Fruit fly (Drosophila melanogaster) whole organism, embryonic: ENCODE results near the gene spidey.

ENCODE experiments used
- Aef1 ChIP-seq: fragments of 200-800 bp; sonication (Bioruptor generic); IDR thresholded peaks from 3 replicates; pipeline ENCODE4 v1.3.6; 2022; ENCODE audit warnings: missing biosample characterization, missing genetic modification characterization
- Antp ChIP-seq: fragments of 200-800 bp; sonication (Bioruptor generic); optimal IDR thresholded peaks from 3 replicates; lab custom pipeline; 2016; ENCODE audit warnings: missing biosample characterization, missing genetic modification characterization
- CG1024 ChIP-seq: fragments of 200-800 bp; sonication (Bioruptor generic); IDR thresholded peaks from 2 replicates; pipeline ENCODE4 v1.3.6; 2022; ENCODE audit warnings: missing biosample characterization, missing genetic modification characterization
- CG11560 ChIP-seq: fragments of 200-800 bp; sonication (Bioruptor generic); IDR thresholded peaks from 3 replicates; pipeline ENCODE4 v1.3.6; 2022; ENCODE audit warnings: missing biosample characterization, missing genetic modification characterization
- CG11696 ChIP-seq: fragments of 200-800 bp; sonication (Bioruptor generic); IDR thresholded peaks from 2 replicates; pipeline ENCODE4 v1.3.6; 2022; ENCODE audit warnings: missing biosample characterization, missing genetic modification characterization
- CG12104 ChIP-seq: fragments of 200-800 bp; sonication (Bioruptor generic); optimal IDR thresholded peaks from 3 replicates; lab custom pipeline; 2016; ENCODE audit warnings: missing biosample characterization, missing genetic modification characterization
- CG12942 ChIP-seq: fragments of 200-800 bp; sonication (Bioruptor generic); optimal IDR thresholded peaks from 3 replicates; lab custom pipeline; 2016; ENCODE audit warnings: missing biosample characterization, missing genetic modification characterization
- CG13123 ChIP-seq: fragments of 200-800 bp; sonication (Bioruptor generic); optimal IDR thresholded peaks from 2 replicates; lab custom pipeline; 2016; ENCODE audit warnings: missing biosample characterization, missing genetic modification characterization
- CG14014 ChIP-seq: fragments of 200-800 bp; sonication (Bioruptor generic); IDR thresholded peaks from 2 replicates; pipeline ENCODE4 v1.3.6; 2022; ENCODE audit warnings: missing biosample characterization, missing genetic modification characterization
- CG14965 ChIP-seq: fragments of 200-800 bp; sonication (Bioruptor generic); optimal IDR thresholded peaks from 2 replicates; lab custom pipeline; 2016; ENCODE audit warnings: missing biosample characterization, missing genetic modification characterization, borderline replicate concordance
- CG17385 ChIP-seq: fragments of 200-800 bp; sonication (Bioruptor generic); optimal IDR thresholded peaks from 3 replicates; lab custom pipeline; 2018; ENCODE audit warnings: missing biosample characterization, mild to moderate bottlenecking, missing genetic modification characterization
- CG18476 ChIP-seq: fragments of 200-800 bp; sonication (Bioruptor generic); optimal IDR thresholded peaks from 2 replicates; lab custom pipeline; 2016; ENCODE audit warnings: missing biosample characterization, mild to moderate bottlenecking, missing genetic modification characterization
- CG2129 ChIP-seq: fragments of 200-800 bp; sonication (Bioruptor generic); IDR thresholded peaks from 2 replicates; pipeline ENCODE4 v1.3.6; 2022; ENCODE audit warnings: missing biosample characterization, missing genetic modification characterization; ENCODE audit not compliant: partially characterized antibody
- CG2875 ChIP-seq: fragments of 200-800 bp; sonication (Bioruptor generic); optimal IDR thresholded peaks from 2 replicates; lab custom pipeline; 2017; ENCODE audit warnings: missing biosample characterization, mild to moderate bottlenecking, missing genetic modification characterization, missing genetic modification reagents
- CG30431 ChIP-seq: fragments of 200-800 bp; sonication (Bioruptor generic); optimal IDR thresholded peaks from 2 replicates; lab custom pipeline; 2017; ENCODE audit warnings: missing biosample characterization, missing genetic modification characterization
- CG3847 ChIP-seq: fragments of 200-800 bp; sonication (Bioruptor generic); IDR thresholded peaks from 2 replicates; pipeline ENCODE4 v1.3.6; 2022; ENCODE audit warnings: missing biosample characterization, missing genetic modification characterization
- CG4282 ChIP-seq: fragments of 200-800 bp; sonication (Bioruptor generic); optimal IDR thresholded peaks from 2 replicates; lab custom pipeline; 2016; ENCODE audit warnings: missing biosample characterization, missing genetic modification characterization
- CG4730 ChIP-seq: fragments of 200-800 bp; sonication (Bioruptor generic); IDR thresholded peaks from 2 replicates; pipeline ENCODE4 v1.3.6; 2022; ENCODE audit warnings: missing biosample characterization, missing genetic modification characterization
- CG7357 ChIP-seq: fragments of 200-800 bp; sonication (Bioruptor generic); IDR thresholded peaks from 3 replicates; pipeline ENCODE4 v1.3.6; 2022; ENCODE audit warnings: missing biosample characterization, missing genetic modification characterization
- CG7556 ChIP-seq: fragments of 200-800 bp; sonication (Bioruptor generic); optimal IDR thresholded peaks from 2 replicates; lab custom pipeline; 2017; ENCODE audit warnings: missing biosample characterization, mild to moderate bottlenecking, missing genetic modification characterization
- CG7745 ChIP-seq: fragments of 200-800 bp; sonication (Bioruptor generic); optimal IDR thresholded peaks from 2 replicates; lab custom pipeline; 2018; ENCODE audit warnings: missing biosample characterization, mild to moderate bottlenecking, missing genetic modification characterization, moderate library complexity
- CrebB ChIP-seq: fragments of 200-800 bp; sonication (Bioruptor generic); optimal IDR thresholded peaks from 3 replicates; lab custom pipeline; 2018; ENCODE audit warnings: missing biosample characterization, mild to moderate bottlenecking, missing genetic modification characterization
- Ets65A ChIP-seq: fragments of 200-800 bp; sonication (Bioruptor generic); peaks from one replicate; lab custom pipeline; 2016; ENCODE audit warnings: missing biosample characterization, missing genetic modification characterization
- H15 ChIP-seq: fragments of 200-800 bp; sonication (Bioruptor generic); IDR thresholded peaks from 3 replicates; pipeline ENCODE4 v1.3.6; 2022; ENCODE audit warnings: missing biosample characterization, missing genetic modification characterization
- Hr51 ChIP-seq, 2 experiments: fragments of 200-800 bp; sonication (Bioruptor generic); optimal IDR thresholded peaks; 2 replicates in 1 of 2; 3 replicates in 1 of 2; lab custom pipeline; 2016 to 2018; ENCODE audit warnings: missing biosample characterization in 2 of 2, missing genetic modification characterization in 2 of 2, mild to moderate bottlenecking in 1 of 2, moderate library complexity in 1 of 2
- Lim3 ChIP-seq: fragments of 200-800 bp; sonication (Bioruptor generic); IDR thresholded peaks from 2 replicates; pipeline ENCODE4 v1.3.6; 2022; ENCODE audit warnings: missing biosample characterization, missing genetic modification characterization
- MESR4 ChIP-seq: fragments of 200-800 bp; sonication (Bioruptor generic); optimal IDR thresholded peaks from 2 replicates; lab custom pipeline; 2018; ENCODE audit warnings: missing biosample characterization, mild to moderate bottlenecking, missing genetic modification characterization, moderate library complexity
- Oaz ChIP-seq: fragments of 200-800 bp; sonication (Bioruptor generic); IDR thresholded peaks from 2 replicates; pipeline ENCODE4 v1.3.6; 2022; ENCODE audit warnings: missing biosample characterization, missing genetic modification characterization
- Opbp ChIP-seq: fragments of 200-800 bp; sonication (Bioruptor generic); IDR thresholded peaks from 3 replicates; pipeline ENCODE4 v1.3.6; 2022; ENCODE audit warnings: missing biosample characterization, missing genetic modification characterization; ENCODE audit not compliant: partially characterized antibody
- Ravus ChIP-seq: fragments of 200-800 bp; sonication (Bioruptor generic); IDR thresholded peaks from 2 replicates; pipeline ENCODE4 v1.3.6; 2022; ENCODE audit warnings: missing biosample characterization, missing genetic modification characterization
- Six4 ChIP-seq: fragments of 200-800 bp; sonication (Bioruptor generic); optimal IDR thresholded peaks from 2 replicates; lab custom pipeline; 2016; ENCODE audit warnings: missing biosample characterization, missing genetic modification characterization
- chinmo ChIP-seq: fragments of 200-800 bp; sonication (Bioruptor generic); IDR thresholded peaks from 4 replicates; pipeline ENCODE4 v1.3.6; 2022; ENCODE audit warnings: missing biosample characterization, missing genetic modification characterization; ENCODE audit not compliant: partially characterized antibody
- crp ChIP-seq, 2 experiments: fragments of 200-800 bp; sonication (Bioruptor generic); optimal IDR thresholded peaks; 2 replicates in 1 of 2; 3 replicates in 1 of 2; lab custom pipeline; 2017; ENCODE audit warnings: missing biosample characterization in 2 of 2, missing genetic modification characterization in 2 of 2, mild to moderate bottlenecking in 1 of 2, moderate library complexity in 1 of 2
- fd64A ChIP-seq: fragments of 200-800 bp; sonication (Bioruptor generic); optimal IDR thresholded peaks from 3 replicates; lab custom pipeline; 2018; ENCODE audit warnings: missing biosample characterization, mild to moderate bottlenecking, missing genetic modification characterization
- jing ChIP-seq: fragments of 200-800 bp; sonication (Bioruptor generic); optimal IDR thresholded peaks from 2 replicates; lab custom pipeline; 2018; ENCODE audit warnings: missing biosample characterization, mild to moderate bottlenecking, missing genetic modification characterization
- jumu ChIP-seq: fragments of 200-800 bp; sonication (Bioruptor generic); optimal IDR thresholded peaks from 3 replicates; lab custom pipeline; 2016; ENCODE audit warnings: missing biosample characterization, missing genetic modification characterization
- kni ChIP-seq: fragments of 200-800 bp; sonication (Bioruptor generic); optimal IDR thresholded peaks from 3 replicates; lab custom pipeline; 2017; ENCODE audit warnings: mild to moderate bottlenecking, missing biosample characterization, missing genetic modification reagents, missing genetic modification characterization
- knrl ChIP-seq: fragments of 200-800 bp; sonication (Bioruptor generic); IDR thresholded peaks from 3 replicates; pipeline ENCODE4 v1.3.6; 2022; ENCODE audit warnings: missing biosample characterization, missing genetic modification characterization; ENCODE audit not compliant: partially characterized antibody
- nau ChIP-seq: fragments of 200-800 bp; sonication (Bioruptor generic); optimal IDR thresholded peaks from 3 replicates; lab custom pipeline; 2017; ENCODE audit warnings: missing biosample characterization, mild to moderate bottlenecking, missing genetic modification characterization, missing genetic modification reagents
- pum ChIP-seq: fragments of 200-800 bp; sonication (Bioruptor generic); optimal IDR thresholded peaks from 2 replicates; lab custom pipeline; 2016; ENCODE audit warnings: missing biosample characterization, missing genetic modification characterization
- ranshi ChIP-seq: fragments of 200-800 bp; sonication (Bioruptor generic); IDR thresholded peaks from 2 replicates; pipeline ENCODE4 v1.3.6; 2022; ENCODE audit warnings: missing biosample characterization, missing genetic modification characterization
- ssp ChIP-seq: fragments of 200-800 bp; sonication (Bioruptor generic); IDR thresholded peaks from 2 replicates; pipeline ENCODE4 v1.3.6; 2022; ENCODE audit warnings: missing biosample characterization, missing genetic modification characterization
- stc ChIP-seq: fragments of 200-800 bp; sonication (Bioruptor generic); IDR thresholded peaks from 2 replicates; pipeline ENCODE4 v1.3.6; 2022; ENCODE audit warnings: missing biosample characterization, missing genetic modification characterization
- tap ChIP-seq: fragments of 200-800 bp; optimal IDR thresholded peaks from 3 replicates; lab custom pipeline; 2019; ENCODE audit warnings: missing biosample characterization, mild to moderate bottlenecking, missing genetic modification characterization, moderate library complexity
- unc-4 ChIP-seq: fragments of 200-800 bp; sonication (Bioruptor generic); IDR thresholded peaks from 2 replicates; pipeline ENCODE4 v1.3.6; 2022; ENCODE audit warnings: missing biosample characterization, missing genetic modification characterization; ENCODE audit not compliant: partially characterized antibody
- vvl ChIP-seq: fragments of 200-800 bp; sonication (Bioruptor generic); IDR thresholded peaks from 2 replicates; pipeline ENCODE4 v1.3.6; 2022; ENCODE audit warnings: missing biosample characterization, missing genetic modification characterization
- z ChIP-seq: fragments of 200-800 bp; sonication (Bioruptor generic); IDR thresholded peaks from 3 replicates; pipeline ENCODE4 v1.3.6; 2022; ENCODE audit warnings: missing biosample characterization, missing genetic modification characterization
- zen2 ChIP-seq: fragments of 200-800 bp; sonication (Bioruptor generic); IDR thresholded peaks from 3 replicates; pipeline ENCODE4 v1.3.6; 2022; ENCODE audit warnings: missing biosample characterization, missing genetic modification characterization; ENCODE audit not compliant: partially characterized antibody
- zf30C ChIP-seq: fragments of 200-800 bp; sonication (Bioruptor generic); optimal IDR thresholded peaks from 3 replicates; lab custom pipeline; 2018; ENCODE audit warnings: missing biosample characterization, mild to moderate bottlenecking, missing genetic modification characterization

spidey gene

dm6 chrX:7920081-7920688 lies 11.5 kb downstream of the spidey start, which contains the start of the genes hdm and Ykt6 (continued):
- TF ChIP-seq pum (peak; percentile 80), CG4730 (GFP tag; lab: Robert Waterston, UW) (peak; percentile 77; the same call in 1 of the 2 replicates), CG12942 (GFP tag; lab: Kevin White, UChicago) (peak; percentile 80), z (GFP tag; lab: Robert Waterston, UW) (no peak), CG2129 (peak; percentile 93), jumu (GFP tag; lab: Kevin White, UChicago) (peak; percentile 86), CG12104 (GFP tag; lab: Kevin White, UChicago) (peak; percentile 51), Lim3 (GFP tag; lab: Robert Waterston, UW) (no peak), chinmo (GFP tag; lab: Robert Waterston, UW) (peak; percentile 87; the same call in 3 of the 4 replicates), CG11560 (tag; lab: Robert Waterston, UW) (peak; percentile 65; the same call in 2 of the 3 replicates), nau (GFP tag; lab: Kevin White, UChicago) (no peak), Opbp (GFP tag; lab: Robert Waterston, UW) (peak; percentile 90), CG2875 (GFP tag; lab: Kevin White, UChicago) (peak; percentile 55), CrebB (tag; lab: Kevin White, UChicago) (peak; percentile 59), fd64A (GFP tag; lab: Kevin White, UChicago) (no peak), Oaz (0 out of 2 replicates have a peak, but pooled peaks have one; percentile 40), Six4 (GFP tag; lab: Kevin White, UChicago) (peak; percentile 68), CG7556 (peak; percentile 52), tap (tag; lab: Kevin White, UChicago) (no peak), kni (GFP tag; lab: Kevin White, UChicago) (no peak), CG1024 (peak; percentile 56), CG7745 (tag; lab: Kevin White, UChicago) (no peak), CG3847 (peak; percentile 84), zen2 (GFP tag; lab: Robert Waterston, UW) (peak; percentile 87; the same call in 2 of the 3 replicates), knrl (GFP tag; lab: Robert Waterston, UW) (peak; percentile 94), CG14965 (peak; percentile 39), CG7357 (GFP tag; lab: Robert Waterston, UW) (peak; percentile 45; the same call in 1 of the 3 replicates), Ravus (GFP tag; lab: Robert Waterston, UW) (no peak), ssp (GFP tag; lab: Robert Waterston, UW) (peak; percentile 64), zf30C (no peak), vvl (GFP tag; lab: Robert Waterston, UW) (peak; percentile 92), Aef1 (GFP tag; lab: Robert Waterston, UW) (peak; percentile 72; the same call in 2 of the 3 replicates), CG18476 (GFP tag; lab: Kevin White, UChicago) (peak; percentile 56), CG14014 (GFP tag; lab: Robert Waterston, UW) (peak; percentile 81), H15 (GFP tag; lab: Robert Waterston, UW) (peak; percentile 85), CG13123 (GFP tag; lab: Kevin White, UChicago) (peak; percentile 70), CG11696 (GFP tag; lab: Robert Waterston, UW) (peak; percentile 37; the same call in 1 of the 2 replicates), Hr51 (GFP tag; optimal IDR thresholded peaks at IDR 0.05; lab: Kevin White, UChicago) (peak in 1 of 2 experiments; percentile 72), ranshi (GFP tag; lab: Robert Waterston, UW) (peak; percentile 82), crp (GFP tag; optimal IDR thresholded peaks at IDR 0.05; lab: Kevin White, UChicago) (peak in 1 of 2 experiments; percentile 58), CG4282 (peak; percentile 70), MESR4 (peak; percentile 94), Antp (GFP tag; lab: Kevin White, UChicago) (peak; percentile 88), stc (GFP tag; lab: Robert Waterston, UW) (peak; percentile 78), CG30431 (GFP tag; lab: Kevin White, UChicago) (peak; percentile 42), Ets65A (GFP tag; lab: Kevin White, UChicago) (peak; percentile 98), jing (GFP tag; lab: Kevin White, UChicago) (no peak), CG17385 (GFP tag; lab: Kevin White, UChicago) (peak; percentile 70), unc-4 (peak; percentile 97)
